Worm (Caenorhabditis elegans) whole organism, young adult: Measurements from ENCODE around the gene C38H2.3.

Source experiments
- B0019.2 ChIP-seq: fragments of 200-800 bp; sonication (Bioruptor generic); conservative IDR thresholded peaks from 2 replicates; pipeline ENCODE4 v1.3.6; 2022; ENCODE audit warnings: missing genetic modification reagents, missing genetic modification characterization, missing compliant biosample characterization
- B0336.3 ChIP-seq: fragments of 200-800 bp; sonication (Bioruptor generic); IDR thresholded peaks from 2 replicates; pipeline ENCODE4 v1.3.6; 2022; ENCODE audit warnings: missing genetic modification characterization, missing compliant biosample characterization
- C06A6.2 ChIP-seq: fragments of 200-800 bp; sonication (Bioruptor generic); conservative IDR thresholded peaks from 2 replicates; pipeline ENCODE4 v1.3.6; 2022; ENCODE audit warnings: missing genetic modification characterization, missing compliant biosample characterization
- D2030.7 ChIP-seq: fragments of 200-800 bp; sonication (Bioruptor generic); IDR thresholded peaks from 2 replicates; pipeline ENCODE4 v1.3.6; 2022; ENCODE audit warnings: missing genetic modification reagents, missing genetic modification characterization, missing compliant biosample characterization
- F22D6.2 ChIP-seq: sonication (generic microtip); optimal IDR thresholded peaks from 2 replicates; lab custom pipeline; 2016; ENCODE audit warnings: mild to moderate bottlenecking, missing genetic modification characterization, missing compliant biosample characterization
- F33H1.4 ChIP-seq: fragments of 200-800 bp; sonication (Bioruptor generic); IDR thresholded peaks from 2 replicates; pipeline ENCODE4 v1.3.6; 2022; ENCODE audit warnings: missing genetic modification reagents, missing genetic modification characterization, missing compliant biosample characterization
- F52B5.7 ChIP-seq: sonication (generic microtip); optimal IDR thresholded peaks from 2 replicates; lab custom pipeline; 2016; ENCODE audit warnings: mild to moderate bottlenecking, missing genetic modification characterization, missing compliant biosample characterization
- Y53F4B.3 ChIP-seq: fragments of 200-800 bp; sonication (Bioruptor generic); IDR thresholded peaks from 2 replicates; pipeline ENCODE4 v1.3.6; 2022; ENCODE audit warnings: missing genetic modification reagents, missing genetic modification characterization, missing compliant biosample characterization
- Y53G8AR.9 ChIP-seq: fragments of 200-800 bp; sonication (Bioruptor generic); conservative IDR thresholded peaks from 2 replicates; pipeline ENCODE4 v1.3.6; 2022; ENCODE audit warnings: missing genetic modification reagents, missing genetic modification characterization, missing compliant biosample characterization
- Y56A3A.18 ChIP-seq: fragments of 200-800 bp; sonication (Bioruptor generic); IDR thresholded peaks from 2 replicates; pipeline ENCODE4 v1.3.6; 2022; ENCODE audit warnings: missing genetic modification reagents, missing genetic modification characterization, missing compliant biosample characterization
- Y79H2A.3 ChIP-seq: fragments of 200-800 bp; sonication (Bioruptor generic); conservative IDR thresholded peaks from 2 replicates; pipeline ENCODE4 v1.3.6; 2022; ENCODE audit warnings: missing genetic modification reagents, missing genetic modification characterization, missing compliant biosample characterization
- Y95B8A.8 ChIP-seq: fragments of 200-800 bp; sonication (Bioruptor generic); IDR thresholded peaks from 2 replicates; pipeline ENCODE4 v1.3.6; 2022; ENCODE audit warnings: missing genetic modification reagents, missing genetic modification characterization, missing compliant biosample characterization
- ama-1 ChIP-seq, 3 experiments: fragments of 150-350 bp in 1 of 3; sonication (generic microtip) in 2 of 3; optimal IDR thresholded peaks; 2 replicates each; lab custom pipeline; 2014 to 2018; ENCODE audit warnings: missing biosample characterization in 2 of 3, missing genetic modification characterization in 2 of 3, missing genetic modification reagents in 2 of 3
- aptf-2 ChIP-seq: fragments of 200-800 bp; sonication (Bioruptor generic); conservative IDR thresholded peaks from 2 replicates; pipeline ENCODE4 v1.3.6; 2022; ENCODE audit warnings: missing genetic modification reagents, missing genetic modification characterization, missing compliant biosample characterization
- atf-7 ChIP-seq: sonication (generic microtip); optimal IDR thresholded peaks from 2 replicates; lab custom pipeline; 2017; ENCODE audit warnings: mild to moderate bottlenecking, missing genetic modification characterization, missing compliant biosample characterization
- athp-1 ChIP-seq: sonication (generic microtip); optimal IDR thresholded peaks from 2 replicates; lab custom pipeline; 2017; ENCODE audit warnings: mild to moderate bottlenecking, missing genetic modification characterization, missing compliant biosample characterization
- attf-5 ChIP-seq: fragments of 200-800 bp; sonication (Bioruptor generic); optimal IDR thresholded peaks from 2 replicates; lab custom pipeline; 2018; ENCODE audit warnings: mild to moderate bottlenecking, missing genetic modification characterization, missing compliant biosample characterization
- attf-6 ChIP-seq: fragments of 200-800 bp; sonication (Bioruptor generic); IDR thresholded peaks from 2 replicates; pipeline ENCODE4 v1.3.6; 2022; ENCODE audit warnings: missing genetic modification reagents, missing genetic modification characterization, missing compliant biosample characterization
- cebp-1 ChIP-seq, 2 experiments: fragments of 200-800 bp in 1 of 2; sonication (Bioruptor generic) in 1 of 2; sonication (generic microtip) in 1 of 2; IDR thresholded peaks in 1 of 2; optimal IDR thresholded peaks in 1 of 2; 2 replicates each; pipeline versions ENCODE4 v1.3.6 to Lab custom; 2017 to 2022; ENCODE audit warnings: missing compliant biosample characterization in 2 of 2, missing genetic modification characterization in 2 of 2, mild to moderate bottlenecking in 1 of 2, missing genetic modification reagents in 1 of 2, moderate library complexity in 1 of 2
- ceh-100 ChIP-seq: fragments of 200-800 bp; sonication (Bioruptor generic); IDR thresholded peaks from 2 replicates; pipeline ENCODE4 v1.3.6; 2022; ENCODE audit warnings: missing genetic modification reagents, missing genetic modification characterization, missing compliant biosample characterization
- chd-7 ChIP-seq: sonication (generic microtip); optimal IDR thresholded peaks from 2 replicates; lab custom pipeline; 2016; ENCODE audit warnings: mild to moderate bottlenecking, missing genetic modification characterization, moderate library complexity, missing compliant biosample characterization
- gei-17 ChIP-seq: fragments of 200-800 bp; sonication (Bioruptor generic); optimal IDR thresholded peaks from 2 replicates; lab custom pipeline; 2018; ENCODE audit warnings: mild to moderate bottlenecking, missing genetic modification characterization, missing compliant biosample characterization
- hlh-26 ChIP-seq: fragments of 200-800 bp; sonication (Bioruptor generic); conservative IDR thresholded peaks from 2 replicates; pipeline ENCODE4 v1.3.6; 2022; ENCODE audit warnings: missing genetic modification reagents, missing genetic modification characterization, missing compliant biosample characterization
- let-607 ChIP-seq, 2 experiments: fragments of 200-800 bp in 1 of 2; sonication (Bioruptor generic) in 1 of 2; sonication (generic microtip) in 1 of 2; optimal IDR thresholded peaks; 2 replicates each; lab custom pipeline; 2016 to 2018; ENCODE audit warnings: mild to moderate bottlenecking in 2 of 2, missing compliant biosample characterization in 2 of 2, missing genetic modification characterization in 2 of 2, moderate library complexity in 2 of 2, missing genotype in 1 of 2
- lin-35 ChIP-seq, 3 experiments: fragments of 150-350 bp in 2 of 3; sonication (generic microtip) in 1 of 3; optimal IDR thresholded peaks; 2 replicates each; lab custom pipeline; 2014 to 2018; ENCODE audit warnings: missing biosample characterization in 3 of 3, missing genetic modification characterization in 3 of 3, missing genetic modification reagents in 3 of 3
- lsl-1 ChIP-seq: fragments of 200-800 bp; sonication (Bioruptor generic); optimal IDR thresholded peaks from 2 replicates; lab custom pipeline; 2018; ENCODE audit warnings: mild to moderate bottlenecking, missing genetic modification characterization, moderate library complexity, missing compliant biosample characterization
- madf-10 ChIP-seq: sonication (generic microtip); optimal IDR thresholded peaks from 2 replicates; lab custom pipeline; 2016; ENCODE audit warnings: mild to moderate bottlenecking, missing genetic modification characterization, missing compliant biosample characterization
- madf-6 ChIP-seq: fragments of 200-800 bp; sonication (Bioruptor generic); IDR thresholded peaks from 2 replicates; pipeline ENCODE4 v1.3.6; 2022; ENCODE audit warnings: missing genetic modification reagents, missing genetic modification characterization, missing compliant biosample characterization
- mcd-1 ChIP-seq: fragments of 200-800 bp; sonication (Bioruptor generic); IDR thresholded peaks from 2 replicates; pipeline ENCODE4 v1.3.6; 2022; ENCODE audit warnings: missing genetic modification reagents, missing genetic modification characterization, missing compliant biosample characterization
- mes-4 ChIP-seq: sonication (generic microtip); optimal IDR thresholded peaks from 2 replicates; lab custom pipeline; 2016; ENCODE audit warnings: missing genotype, missing genetic modification characterization, missing compliant biosample characterization
- nfya-1 ChIP-seq: sonication (generic microtip); optimal IDR thresholded peaks from 2 replicates; lab custom pipeline; 2017; ENCODE audit warnings: antibody characterized with exemption, missing compliant biosample characterization, missing genetic modification characterization, borderline replicate concordance; ENCODE audit not compliant: insufficient read depth
- nhr-27 ChIP-seq: fragments of 200-800 bp; sonication (Bioruptor generic); optimal IDR thresholded peaks from 2 replicates; lab custom pipeline; 2018; ENCODE audit warnings: mild to moderate bottlenecking, missing genetic modification characterization, moderate library complexity, missing compliant biosample characterization
- rcor-1 ChIP-seq: fragments of 200-800 bp; sonication (Bioruptor generic); IDR thresholded peaks from 2 replicates; pipeline ENCODE4 v1.3.6; 2022; ENCODE audit warnings: missing genetic modification reagents, missing genetic modification characterization, missing compliant biosample characterization
- rec-8 ChIP-seq, 2 experiments: sonication (generic microtip); optimal IDR thresholded peaks; 2 replicates each; lab custom pipeline; 2016; ENCODE audit warnings: mild to moderate bottlenecking in 2 of 2, missing genetic modification characterization in 2 of 2, missing genetic modification reagents in 2 of 2, missing genotype in 2 of 2, missing biosample characterization in 1 of 2, missing compliant biosample characterization in 1 of 2, moderate library complexity in 1 of 2
- repo-1 ChIP-seq: sonication (generic microtip); optimal IDR thresholded peaks from 2 replicates; lab custom pipeline; 2017; ENCODE audit warnings: mild to moderate bottlenecking, missing genetic modification characterization, missing compliant biosample characterization
- sea-2 ChIP-seq: fragments of 200-800 bp; sonication (Bioruptor generic); IDR thresholded peaks from 2 replicates; pipeline ENCODE4 v1.3.6; 2022; ENCODE audit warnings: missing genetic modification characterization, missing compliant biosample characterization
- tbp1 ChIP-seq: fragments of 200-800 bp; sonication (Bioruptor generic); optimal IDR thresholded peaks from 2 replicates; lab custom pipeline; 2018; ENCODE audit warnings: mild to moderate bottlenecking, missing genetic modification characterization, missing compliant biosample characterization
- ztf-18 ChIP-seq: sonication (generic microtip); optimal IDR thresholded peaks from 2 replicates; lab custom pipeline; 2016; ENCODE audit warnings: missing genotype, mild to moderate bottlenecking, missing genetic modification characterization, missing compliant biosample characterization

C38H2.3 gene

ce11 chrIII:10415822-10416221 is 29.4 kb upstream of the C38H2.3 start, which contains the start of gene ymel-1 (continued):
- TF ChIP-seq rec-8 (tag; optimal IDR thresholded peaks at IDR 0.05; lab: Kevin White, UChicago) (no peak), atf-7 (no peak), ama-1 (optimal IDR thresholded peaks at IDR 0.05; lab: Kevin White, UChicago) (peak; percentile 41), ama-1 (GFP tag; optimal IDR thresholded peaks at IDR 0.05; lab: Kevin White, UChicago) (no peak), hlh-26 (GFP tag; lab: Robert Waterston, UW) (no peak), chd-7 (tag; lab: Kevin White, UChicago) (no peak), nhr-27 (tag; lab: Kevin White, UChicago) (no peak), athp-1 (peak; percentile 48), B0019.2 (no peak), sea-2 (GFP tag; lab: Robert Waterston, UW) (no peak), cebp-1 (GFP tag; IDR thresholded peaks at IDR 0.05; lab: Robert Waterston, UW) (no peak), cebp-1 (tag; optimal IDR thresholded peaks at IDR 0.05; lab: Kevin White, UChicago) (peak; percentile 55), F33H1.4 (GFP tag; lab: Robert Waterston, UW) (0 out of 2 replicates have a peak, but pooled peaks have one; percentile 9), nfya-1 (tag; lab: Kevin White, UChicago) (no peak), lin-35 (GFP tag; optimal IDR thresholded peaks at IDR 0.05; lab: Kevin White, UChicago) (peak in 1 of 3 experiments; percentile 42), aptf-2 (GFP tag; lab: Robert Waterston, UW) (0 out of 2 replicates have a peak, but pooled peaks have one; percentile 27), repo-1 (tag; lab: Kevin White, UChicago) (no peak), tbp1 (GFP tag; lab: Kevin White, UChicago) (peak; percentile 4), attf-5 (GFP tag; lab: Kevin White, UChicago) (peak; percentile 69), B0336.3 (GFP tag; lab: Robert Waterston, UW) (peak; percentile 51; the same call in 1 of the 2 replicates), C06A6.2 (GFP tag; lab: Robert Waterston, UW) (no peak), Y79H2A.3 (no peak), rcor-1 (GFP tag; lab: Robert Waterston, UW) (no peak), F22D6.2 (tag; lab: Kevin White, UChicago) (no peak), Y53F4B.3 (GFP tag; lab: Robert Waterston, UW) (no peak), Y95B8A.8 (GFP tag; lab: Robert Waterston, UW) (no peak), let-607 (tag; optimal IDR thresholded peaks at IDR 0.05; lab: Kevin White, UChicago) (peak in 1 of 2 experiments; percentile 40), lsl-1 (GFP tag; lab: Kevin White, UChicago) (no peak), Y53G8AR.9 (0 out of 2 replicates have a peak, but pooled peaks have one; percentile 23), gei-17 (GFP tag; lab: Kevin White, UChicago) (no peak), ztf-18 (tag; lab: Kevin White, UChicago) (peak; percentile 25), madf-10 (peak; percentile 7), attf-6 (GFP tag; lab: Robert Waterston, UW) (no peak), Y56A3A.18 (GFP tag; lab: Robert Waterston, UW) (no peak), madf-6 (GFP tag; lab: Robert Waterston, UW) (no peak), F52B5.7 (tag; lab: Kevin White, UChicago) (peak; percentile 39), mes-4 (tag; lab: Kevin White, UChicago) (no peak), D2030.7 (GFP tag; lab: Robert Waterston, UW) (no peak), ceh-100 (no peak), mcd-1 (GFP tag; lab: Robert Waterston, UW) (peak; percentile 88)
